Worm (Caenorhabditis elegans) whole organism, late embryonic: ENCODE results near the gene C13F10.5.
A peak's percentile ranks its signal among the peaks of the same experiment; 100 is the strongest.

Experiments used
- C38D4.7 ChIP-seq: fragments of 200-800 bp; sonication (Bioruptor generic); optimal IDR thresholded peaks from 2 replicates; lab custom pipeline; 2018; ENCODE audit warnings: mild to moderate bottlenecking, missing genetic modification characterization, moderate library complexity, missing compliant biosample characterization
- F13H6.1 ChIP-seq: sonication (generic microtip); optimal IDR thresholded peaks from 2 replicates; lab custom pipeline; 2016; ENCODE audit warnings: missing genetic modification characterization, missing compliant biosample characterization
- K02D7.2 ChIP-seq: sonication (generic microtip); optimal IDR thresholded peaks from 2 replicates; lab custom pipeline; 2017; ENCODE audit warnings: mild to moderate bottlenecking, missing genetic modification characterization, missing compliant biosample characterization
- Y22D7AL.16 ChIP-seq: sonication (generic microtip); optimal IDR thresholded peaks from 2 replicates; lab custom pipeline; 2016; ENCODE audit warnings: missing genetic modification characterization, missing compliant biosample characterization
- ama-1 ChIP-seq: fragments of 150-350 bp; optimal IDR thresholded peaks from 2 replicates; lab custom pipeline; 2014
- ceh-14 ChIP-seq: sonication (generic microtip); optimal IDR thresholded peaks from 2 replicates; lab custom pipeline; 2016; ENCODE audit warnings: missing genotype, missing genetic modification characterization, missing compliant biosample characterization
- ceh-18 ChIP-seq: sonication (generic microtip); optimal IDR thresholded peaks from 2 replicates; lab custom pipeline; 2016; ENCODE audit warnings: missing genetic modification characterization, missing compliant biosample characterization
- ceh-22 ChIP-seq: sonication (generic microtip); optimal IDR thresholded peaks from 2 replicates; lab custom pipeline; 2017; ENCODE audit warnings: missing biosample characterization, missing genetic modification characterization
- ceh-24 ChIP-seq: sonication (generic microtip); optimal IDR thresholded peaks from 2 replicates; lab custom pipeline; 2016; ENCODE audit warnings: mild to moderate bottlenecking, missing genetic modification characterization, missing compliant biosample characterization
- ceh-30 ChIP-seq: fragments of 150-350 bp; optimal IDR thresholded peaks from 2 replicates; lab custom pipeline; 2014; ENCODE audit warnings: missing biosample characterization, missing genetic modification characterization
- ceh-31 ChIP-seq: sonication (generic microtip); optimal IDR thresholded peaks from 2 replicates; lab custom pipeline; 2016; ENCODE audit warnings: missing genetic modification characterization, missing compliant biosample characterization
- ceh-34 ChIP-seq: sonication (generic microtip); optimal IDR thresholded peaks from 2 replicates; lab custom pipeline; 2016; ENCODE audit warnings: mild to moderate bottlenecking, missing genetic modification characterization, missing compliant biosample characterization
- ceh-6 ChIP-seq: fragments of 200-800 bp; sonication (Bioruptor generic); optimal IDR thresholded peaks from 2 replicates; lab custom pipeline; 2018; ENCODE audit warnings: mild to moderate bottlenecking, missing genetic modification characterization, missing compliant biosample characterization
- ceh-9 ChIP-seq: sonication (generic microtip); optimal IDR thresholded peaks from 2 replicates; lab custom pipeline; 2016; ENCODE audit warnings: mild to moderate bottlenecking, missing genetic modification characterization, inconsistent platforms, missing compliant biosample characterization
- dmd-4 ChIP-seq: sonication (generic microtip); optimal IDR thresholded peaks from 2 replicates; lab custom pipeline; 2016; ENCODE audit warnings: borderline replicate concordance, missing genetic modification characterization, missing compliant biosample characterization
- dve-1 ChIP-seq: sonication (generic microtip); optimal IDR thresholded peaks from 2 replicates; lab custom pipeline; 2017; ENCODE audit warnings: antibody characterized with exemption, mild to moderate bottlenecking, missing genetic modification characterization, missing compliant biosample characterization
- elt-4 ChIP-seq: sonication (generic microtip); optimal IDR thresholded peaks from 2 replicates; lab custom pipeline; 2016; ENCODE audit warnings: missing genetic modification characterization, missing compliant biosample characterization
- fax-1 ChIP-seq: sonication (generic microtip); optimal IDR thresholded peaks from 2 replicates; lab custom pipeline; 2016; ENCODE audit warnings: missing genotype, missing genetic modification characterization, missing compliant biosample characterization
- fkh-6 ChIP-seq: sonication (generic microtip); optimal IDR thresholded peaks from 2 replicates; lab custom pipeline; 2016; ENCODE audit warnings: missing genetic modification characterization, missing compliant biosample characterization
- gmeb-2 ChIP-seq: sonication (generic microtip); optimal IDR thresholded peaks from 2 replicates; lab custom pipeline; 2016; ENCODE audit warnings: missing genetic modification characterization, inconsistent platforms, missing compliant biosample characterization
- hlh-13 ChIP-seq: fragments of 200-800 bp; sonication (Bioruptor generic); optimal IDR thresholded peaks from 2 replicates; lab custom pipeline; 2018; ENCODE audit warnings: mild to moderate bottlenecking, missing genetic modification characterization, missing compliant biosample characterization
- hlh-15 ChIP-seq: sonication (generic microtip); optimal IDR thresholded peaks from 2 replicates; lab custom pipeline; 2016; ENCODE audit warnings: missing genetic modification characterization, missing compliant biosample characterization
- hlh-6 ChIP-seq: sonication (generic microtip); optimal IDR thresholded peaks from 2 replicates; lab custom pipeline; 2016; ENCODE audit warnings: missing genotype, missing genetic modification characterization, missing compliant biosample characterization
- hlh-8 ChIP-seq: sonication (generic microtip); optimal IDR thresholded peaks from 2 replicates; lab custom pipeline; 2016; ENCODE audit warnings: missing genotype, missing genetic modification characterization, missing compliant biosample characterization
- lim-6 ChIP-seq: sonication (generic microtip); optimal IDR thresholded peaks from 2 replicates; lab custom pipeline; 2016; ENCODE audit warnings: missing genetic modification characterization, missing compliant biosample characterization
- mec-3 ChIP-seq: sonication (generic microtip); optimal IDR thresholded peaks from 2 replicates; lab custom pipeline; 2016; ENCODE audit warnings: borderline replicate concordance, missing genetic modification characterization, missing compliant biosample characterization
- nhr-11 ChIP-seq: fragments of 150-350 bp; optimal IDR thresholded peaks from 2 replicates; lab custom pipeline; 2014; ENCODE audit warnings: missing biosample characterization, missing genetic modification characterization
- odd-2 ChIP-seq: sonication (generic microtip); optimal IDR thresholded peaks from 2 replicates; lab custom pipeline; 2017; ENCODE audit warnings: antibody characterized with exemption, mild to moderate bottlenecking, missing genetic modification characterization, missing compliant biosample characterization
- pax-1 ChIP-seq: fragments of 150-350 bp; optimal IDR thresholded peaks from 2 replicates; lab custom pipeline; 2014; ENCODE audit warnings: missing biosample characterization, missing genetic modification characterization
- pha-2 ChIP-seq: sonication (generic microtip); optimal IDR thresholded peaks from 2 replicates; lab custom pipeline; 2017; ENCODE audit warnings: mild to moderate bottlenecking, missing genetic modification characterization, missing compliant biosample characterization
- pha-4 ChIP-seq: fragments of 150-350 bp; optimal IDR thresholded peaks from 2 replicates; lab custom pipeline; 2018; ENCODE audit warnings: missing biosample characterization, missing genetic modification reagents, missing genetic modification characterization
- pqm-1 ChIP-seq: sonication (generic microtip); optimal IDR thresholded peaks from 2 replicates; lab custom pipeline; 2016; ENCODE audit warnings: missing genetic modification characterization, missing compliant biosample characterization
- ref-2 ChIP-seq: sonication (generic microtip); optimal IDR thresholded peaks from 2 replicates; lab custom pipeline; 2016; ENCODE audit warnings: missing genetic modification characterization, missing compliant biosample characterization
- rnt-1 ChIP-seq: sonication (generic microtip); optimal IDR thresholded peaks from 2 replicates; lab custom pipeline; 2016; ENCODE audit warnings: missing genetic modification characterization, missing compliant biosample characterization
- sdc-2 ChIP-seq: sonication (generic microtip); optimal IDR thresholded peaks from 2 replicates; lab custom pipeline; 2016; ENCODE audit warnings: missing genotype, missing genetic modification characterization, missing compliant biosample characterization
- syd-9 ChIP-seq: sonication (generic microtip); optimal IDR thresholded peaks from 2 replicates; lab custom pipeline; 2016; ENCODE audit warnings: mild to moderate bottlenecking, missing genetic modification characterization, moderate library complexity, missing compliant biosample characterization
- tbx-7 ChIP-seq: sonication (generic microtip); optimal IDR thresholded peaks from 2 replicates; lab custom pipeline; 2016; ENCODE audit warnings: missing genotype, missing genetic modification characterization, missing compliant biosample characterization
- ttx-3 ChIP-seq: sonication (generic microtip); optimal IDR thresholded peaks from 2 replicates; lab custom pipeline; 2016; ENCODE audit warnings: missing genetic modification reagents, missing genetic modification characterization, missing compliant biosample characterization
- unc-3 ChIP-seq, 2 experiments: fragments of 200-800 bp in 1 of 2; sonication (Bioruptor generic) in 1 of 2; sonication (generic microtip) in 1 of 2; conservative IDR thresholded peaks in 1 of 2; optimal IDR thresholded peaks in 1 of 2; 2 replicates each; pipeline versions ENCODE4 v1.3.6 to Lab custom; 2016 to 2022; ENCODE audit warnings: missing compliant biosample characterization in 2 of 2, missing genetic modification characterization in 2 of 2, missing genetic modification reagents in 1 of 2
- unc-42 ChIP-seq: sonication (generic microtip); optimal IDR thresholded peaks from 2 replicates; lab custom pipeline; 2016; ENCODE audit warnings: missing genotype, missing genetic modification characterization, missing compliant biosample characterization
- unc-55 ChIP-seq: sonication (generic microtip); optimal IDR thresholded peaks from 2 replicates; lab custom pipeline; 2017; ENCODE audit warnings: missing biosample characterization, missing genetic modification reagents, missing genetic modification characterization
- unc-86 ChIP-seq: sonication (generic microtip); optimal IDR thresholded peaks from 2 replicates; lab custom pipeline; 2016; ENCODE audit warnings: missing genetic modification characterization, missing compliant biosample characterization
- zip-5 ChIP-seq: sonication (generic microtip); optimal IDR thresholded peaks from 2 replicates; lab custom pipeline; 2016; ENCODE audit warnings: missing genetic modification characterization, missing compliant biosample characterization
- ztf-16 ChIP-seq: sonication (generic microtip); optimal IDR thresholded peaks from 2 replicates; lab custom pipeline; 2017; ENCODE audit warnings: missing genetic modification characterization, missing compliant biosample characterization

Gene C13F10.5

DNA sequence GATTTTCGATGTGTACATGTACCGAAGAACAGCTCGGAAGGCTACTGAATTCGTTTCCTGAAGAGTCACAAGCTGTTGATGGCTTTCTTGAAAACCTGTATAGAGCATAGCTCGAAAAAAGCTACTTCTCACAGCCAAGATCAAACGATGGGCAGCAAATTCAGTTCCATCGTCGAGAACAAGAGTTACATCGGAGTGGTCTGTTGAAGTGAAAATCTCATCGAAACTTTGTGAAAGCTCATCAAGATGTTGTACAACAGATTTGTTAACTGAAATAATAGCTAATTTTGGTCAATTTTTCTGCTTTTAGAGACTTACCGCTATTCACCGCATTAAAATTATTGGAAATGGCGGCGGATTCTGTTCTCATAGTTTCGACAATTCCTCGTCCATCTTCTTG lies 17.8 kb upstream of the C13F10.5 start:
- no peak for TF ChIP-seq pax-1 (tag; lab: Kevin White, UChicago)
- no peak for TF ChIP-seq hlh-6
- TF ChIP-seq dve-1 (tag; lab: Kevin White, UChicago) = no peak
- no peak for TF ChIP-seq hlh-15 (tag; lab: Kevin White, UChicago)
- TF ChIP-seq hlh-8 (tag; lab: Kevin White, UChicago) = no peak
- TF ChIP-seq ztf-16 (tag; lab: Kevin White, UChicago) = no peak
- no peak for TF ChIP-seq ceh-22 (tag; lab: Kevin White, UChicago)

DNA sequence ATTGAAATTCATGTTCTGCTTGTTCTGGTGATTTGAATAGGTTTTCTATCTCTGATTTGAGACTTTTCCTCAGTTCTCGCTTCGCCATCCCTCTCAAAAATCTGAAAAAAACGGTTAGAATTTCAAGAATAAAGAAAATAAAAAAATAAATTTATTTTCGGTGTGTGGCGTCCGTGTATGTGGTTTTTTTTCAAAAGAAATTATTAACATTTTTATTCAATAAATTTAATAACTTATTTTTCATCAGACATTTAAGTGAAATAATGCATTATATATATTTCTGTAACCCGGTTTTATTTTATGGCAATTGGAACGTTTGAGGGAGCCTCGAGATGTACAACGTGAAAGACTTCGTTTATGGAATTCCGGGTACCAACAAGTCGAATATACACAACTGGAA lies 15.8 kb upstream of the C13F10.5 start, which contains the start of gene C05C8.5:
Gene C05C8.5, minus strand, starts transcription at position 101 of the 400 bp plus-strand sequence.
- TF ChIP-seq C38D4.7 (GFP tag; lab: Kevin White, UChicago) = no peak
- no peak for TF ChIP-seq F13H6.1 (tag; lab: Kevin White, UChicago)
- no peak for TF ChIP-seq ztf-16 (tag; lab: Kevin White, UChicago)
- TF ChIP-seq K02D7.2 = no peak
- no peak for TF ChIP-seq pha-4 (tag; lab: Kevin White, UChicago)
- no peak for TF ChIP-seq syd-9
- TF ChIP-seq ceh-9 (tag; lab: Kevin White, UChicago) = no peak
- TF ChIP-seq ceh-30 = no peak
- no peak for TF ChIP-seq hlh-6
- no peak for TF ChIP-seq nhr-11 (tag; lab: Kevin White, UChicago)
- no peak for TF ChIP-seq fax-1
- no peak for TF ChIP-seq fkh-6
- no peak for TF ChIP-seq pha-2 (tag; lab: Kevin White, UChicago)
- TF ChIP-seq, all 69 proteins: peak for 0

- no peak for TF ChIP-seq unc-3 (GFP tag; conservative IDR thresholded peaks at IDR 0.05; lab: Robert Waterston, UW)
- no peak for TF ChIP-seq unc-3 (tag; optimal IDR thresholded peaks at IDR 0.05; lab: Kevin White, UChicago)
- TF ChIP-seq fax-1 = no peak
- no peak for TF ChIP-seq ceh-34
- no peak for TF ChIP-seq odd-2 (tag; lab: Kevin White, UChicago)
- TF ChIP-seq pqm-1 (tag; lab: Kevin White, UChicago) = no peak
- TF ChIP-seq rnt-1 = no peak
- no peak for TF ChIP-seq ref-2
- TF ChIP-seq ceh-18 (tag; lab: Kevin White, UChicago) = no peak
- no peak for TF ChIP-seq ceh-9 (tag; lab: Kevin White, UChicago)
- no peak for TF ChIP-seq elt-4 (tag; lab: Kevin White, UChicago)
- TF ChIP-seq dmd-4 (tag; lab: Kevin White, UChicago) = no peak
- no peak for TF ChIP-seq ceh-14 (tag; lab: Kevin White, UChicago)
- TF ChIP-seq ceh-31 (tag; lab: Kevin White, UChicago) = no peak
- no peak for TF ChIP-seq pha-2 (tag; lab: Kevin White, UChicago)
- no peak for TF ChIP-seq unc-86 (tag; lab: Kevin White, UChicago)
- TF ChIP-seq, all 69 proteins: peak for 0
These were observed 12.6 kb upstream of the C13F10.5 start for ce11 chrV:7231524-7231923.

ce11 chrV:7230847-7231246 lies 12.0 kb upstream of the C13F10.5 start, which contains the start of the genes gei-6 and krr-1:
TSS of gene gei-6 (minus strand) at chrV:7230848.
TSS of gene krr-1 (plus strand) at chrV:7231190.
- TF ChIP-seq ceh-6 (GFP tag; lab: Kevin White, UChicago) = peak; percentile 65
- peak; percentile 31 for TF ChIP-seq tbx-7 (tag; lab: Kevin White, UChicago)
- TF ChIP-seq unc-86 (tag; lab: Kevin White, UChicago) = peak; percentile 80
- TF ChIP-seq ceh-24 (tag; lab: Kevin White, UChicago) = peak; percentile 18
- peak; percentile 95 for TF ChIP-seq ceh-14 (tag; lab: Kevin White, UChicago)
- TF ChIP-seq sdc-2 (tag; lab: Kevin White, UChicago) = peak; percentile 35
- TF ChIP-seq hlh-6 = peak; percentile 36
- peak; percentile 87 for TF ChIP-seq ref-2
- peak; percentile 86 for TF ChIP-seq unc-3 (GFP tag; conservative IDR thresholded peaks at IDR 0.05; lab: Robert Waterston, UW)
- peak; percentile 86 for TF ChIP-seq unc-3 (tag; optimal IDR thresholded peaks at IDR 0.05; lab: Kevin White, UChicago)
- peak; percentile 41 for TF ChIP-seq hlh-13
- no peak for TF ChIP-seq lim-6 (tag; lab: Kevin White, UChicago)
- no peak for TF ChIP-seq dmd-4 (tag; lab: Kevin White, UChicago)
- TF ChIP-seq unc-42 = peak; percentile 4
- TF ChIP-seq hlh-8 (tag; lab: Kevin White, UChicago) = peak; percentile 65
- TF ChIP-seq elt-4 (tag; lab: Kevin White, UChicago) = no peak
- TF ChIP-seq dve-1 (tag; lab: Kevin White, UChicago) = no peak
- peak; percentile 86 for TF ChIP-seq ttx-3 (tag; lab: Kevin White, UChicago)
- TF ChIP-seq unc-55 (GFP tag; lab: Kevin White, UChicago) = no peak
- no peak for TF ChIP-seq mec-3 (tag; lab: Kevin White, UChicago)
- peak; percentile 58 for TF ChIP-seq syd-9
- peak; percentile 75 for TF ChIP-seq zip-5 (tag; lab: Kevin White, UChicago)
- TF ChIP-seq ceh-34 = peak; percentile 84
- TF ChIP-seq ceh-31 (tag; lab: Kevin White, UChicago) = peak; percentile 75
- no peak for TF ChIP-seq pha-4 (tag; lab: Kevin White, UChicago)
- no peak for TF ChIP-seq ceh-22 (tag; lab: Kevin White, UChicago)
- no peak for TF ChIP-seq pax-1 (tag; lab: Kevin White, UChicago)
- peak; percentile 85 for TF ChIP-seq pha-2 (tag; lab: Kevin White, UChicago)
- peak; percentile 82 for TF ChIP-seq Y22D7AL.16 (tag; lab: Kevin White, UChicago)
- peak; percentile 61 for TF ChIP-seq fkh-6
- TF ChIP-seq F13H6.1 (tag; lab: Kevin White, UChicago) = peak; percentile 44
- TF ChIP-seq gmeb-2 (tag; lab: Kevin White, UChicago) = peak; percentile 79
- TF ChIP-seq ama-1 = no peak
